Fruit fly (Drosophila melanogaster) whole organism, embryonic: ENCODE results near the gene AhcyL1.

Experiments used
- BEAF-32 ChIP-seq: fragments of 200-800 bp; sonication (Bioruptor generic); optimal IDR thresholded peaks from 3 replicates; lab custom pipeline; 2017; ENCODE audit warnings: missing biosample characterization, missing genetic modification characterization, mild to moderate bottlenecking, moderate library complexity, missing genetic modification reagents
- CG1024 ChIP-seq: fragments of 200-800 bp; sonication (Bioruptor generic); IDR thresholded peaks from 2 replicates; pipeline ENCODE4 v1.3.6; 2022; ENCODE audit warnings: missing biosample characterization, missing genetic modification characterization
- CG10462 ChIP-seq: fragments of 200-800 bp; sonication (Bioruptor generic); optimal IDR thresholded peaks from 2 replicates; lab custom pipeline; 2016; ENCODE audit warnings: missing biosample characterization, missing genetic modification characterization
- CG12299 ChIP-seq: fragments of 200-800 bp; sonication (Bioruptor generic); optimal IDR thresholded peaks from 2 replicates; lab custom pipeline; 2018; ENCODE audit warnings: missing biosample characterization, mild to moderate bottlenecking, missing genetic modification characterization
- CG13894 ChIP-seq: fragments of 200-800 bp; sonication (Bioruptor generic); optimal IDR thresholded peaks from 3 replicates; lab custom pipeline; 2018; ENCODE audit warnings: missing biosample characterization, mild to moderate bottlenecking, missing genetic modification characterization, moderate library complexity
- CG1529 ChIP-seq: fragments of 200-800 bp; sonication (Bioruptor generic); optimal IDR thresholded peaks from 3 replicates; lab custom pipeline; 2018; ENCODE audit warnings: missing biosample characterization, missing genetic modification characterization
- CG15601 ChIP-seq: fragments of 200-800 bp; sonication (Bioruptor generic); optimal IDR thresholded peaks from 3 replicates; lab custom pipeline; 2019; ENCODE audit warnings: missing biosample characterization, mild to moderate bottlenecking, missing genetic modification characterization, moderate library complexity
- CG15696 ChIP-seq: fragments of 200-800 bp; sonication (Bioruptor generic); optimal IDR thresholded peaks from 2 replicates; lab custom pipeline; 2019; ENCODE audit warnings: missing biosample characterization, mild to moderate bottlenecking, missing genetic modification characterization, moderate library complexity
- CG16815 ChIP-seq: fragments of 200-800 bp; sonication (Bioruptor generic); optimal IDR thresholded peaks from 3 replicates; lab custom pipeline; 2017; ENCODE audit warnings: missing biosample characterization, mild to moderate bottlenecking, missing genetic modification characterization
- CG16863 ChIP-seq: fragments of 200-800 bp; sonication (Bioruptor generic); optimal IDR thresholded peaks from 3 replicates; lab custom pipeline; 2016; ENCODE audit warnings: missing biosample characterization, missing genetic modification characterization
- CG17385 ChIP-seq: fragments of 200-800 bp; sonication (Bioruptor generic); optimal IDR thresholded peaks from 3 replicates; lab custom pipeline; 2018; ENCODE audit warnings: missing biosample characterization, mild to moderate bottlenecking, missing genetic modification characterization
- CG18599 ChIP-seq: fragments of 200-800 bp; sonication (Bioruptor generic); optimal IDR thresholded peaks from 3 replicates; lab custom pipeline; 2017; ENCODE audit warnings: missing biosample characterization, missing genetic modification characterization, mild to moderate bottlenecking, moderate library complexity, missing genetic modification reagents
- CG30020 ChIP-seq: fragments of 200-800 bp; optimal IDR thresholded peaks from 2 replicates; lab custom pipeline; 2019; ENCODE audit warnings: missing biosample characterization, mild to moderate bottlenecking, missing genetic modification characterization, moderate library complexity
- CG30403 ChIP-seq: fragments of 200-800 bp; sonication (Bioruptor generic); optimal IDR thresholded peaks from 3 replicates; lab custom pipeline; 2016; ENCODE audit warnings: missing biosample characterization, missing genetic modification characterization
- CG34224 ChIP-seq: fragments of 200-800 bp; sonication (Bioruptor generic); IDR thresholded peaks from 3 replicates; pipeline ENCODE4 v1.3.6; 2022; ENCODE audit warnings: missing biosample characterization, missing genetic modification characterization; ENCODE audit not compliant: partially characterized antibody
- CG4282 ChIP-seq: fragments of 200-800 bp; sonication (Bioruptor generic); optimal IDR thresholded peaks from 2 replicates; lab custom pipeline; 2016; ENCODE audit warnings: missing biosample characterization, missing genetic modification characterization
- CG7372 ChIP-seq: fragments of 200-800 bp; sonication (Bioruptor generic); IDR thresholded peaks from 2 replicates; pipeline ENCODE4 v1.3.6; 2022; ENCODE audit warnings: missing biosample characterization, missing genetic modification characterization
- CG9609 ChIP-seq: fragments of 200-800 bp; sonication (Bioruptor generic); optimal IDR thresholded peaks from 3 replicates; lab custom pipeline; 2016; ENCODE audit warnings: missing biosample characterization, missing genetic modification characterization
- CG9817 ChIP-seq: fragments of 200-800 bp; sonication (Bioruptor generic); optimal IDR thresholded peaks from 2 replicates; lab custom pipeline; 2018; ENCODE audit warnings: missing biosample characterization, mild to moderate bottlenecking, missing genetic modification characterization, moderate library complexity
- CG9876 ChIP-seq: fragments of 200-800 bp; sonication (Bioruptor generic); optimal IDR thresholded peaks from 2 replicates; lab custom pipeline; 2016; ENCODE audit warnings: missing biosample characterization, missing genetic modification characterization
- Camta ChIP-seq: fragments of 200-800 bp; sonication (Bioruptor generic); optimal IDR thresholded peaks from 2 replicates; lab custom pipeline; 2016; ENCODE audit warnings: missing biosample characterization, missing genetic modification characterization
- CoRest ChIP-seq: fragments of 200-800 bp; sonication (Bioruptor generic); optimal IDR thresholded peaks from 3 replicates; lab custom pipeline; 2018; ENCODE audit warnings: missing biosample characterization, mild to moderate bottlenecking, missing genetic modification characterization, moderate library complexity
- Deaf1 ChIP-seq: fragments of 200-800 bp; optimal IDR thresholded peaks from 3 replicates; lab custom pipeline; 2019; ENCODE audit warnings: missing biosample characterization, mild to moderate bottlenecking, missing genetic modification characterization, moderate library complexity
- Dp ChIP-seq: fragments of 200-800 bp; sonication (Bioruptor generic); optimal IDR thresholded peaks from 2 replicates; lab custom pipeline; 2018; ENCODE audit warnings: missing biosample characterization, mild to moderate bottlenecking, missing genetic modification characterization, moderate library complexity
- Fer2 ChIP-seq: fragments of 200-800 bp; sonication (Bioruptor generic); optimal IDR thresholded peaks from 2 replicates; lab custom pipeline; 2018; ENCODE audit warnings: missing biosample characterization, mild to moderate bottlenecking, missing genetic modification characterization, moderate library complexity
- HLH54F ChIP-seq: fragments of 200-800 bp; sonication (Bioruptor generic); optimal IDR thresholded peaks from 3 replicates; lab custom pipeline; 2016; ENCODE audit warnings: missing biosample characterization, missing genetic modification characterization
- Hmr ChIP-seq: fragments of 200-800 bp; sonication (Bioruptor generic); optimal IDR thresholded peaks from 3 replicates; lab custom pipeline; 2017; ENCODE audit warnings: mild to moderate bottlenecking, missing biosample characterization, missing genetic modification reagents, missing genetic modification characterization
- MBD-R2 ChIP-seq: fragments of 200-800 bp; sonication (Bioruptor generic); IDR thresholded peaks from 2 replicates; pipeline ENCODE4 v1.3.6; 2022; ENCODE audit warnings: missing biosample characterization, missing genetic modification characterization
- MTF-1 ChIP-seq: fragments of 200-800 bp; sonication (Bioruptor generic); optimal IDR thresholded peaks from 2 replicates; lab custom pipeline; 2018; ENCODE audit warnings: missing biosample characterization, mild to moderate bottlenecking, missing genetic modification characterization, borderline replicate concordance
- Med ChIP-seq: fragments of 200-800 bp; sonication (Bioruptor generic); peaks from one replicate; lab custom pipeline; 2016; ENCODE audit warnings: missing biosample characterization, missing genetic modification characterization, mild to moderate bottlenecking, inconsistent platforms, moderate library complexity
- Mes4 ChIP-seq: fragments of 200-800 bp; sonication (Bioruptor generic); optimal IDR thresholded peaks from 2 replicates; lab custom pipeline; 2016; ENCODE audit warnings: missing biosample characterization, missing genetic modification characterization
- Rfx ChIP-seq: fragments of 200-800 bp; sonication (Bioruptor generic); IDR thresholded peaks from 2 replicates; pipeline ENCODE4 v1.3.6; 2022; ENCODE audit warnings: missing biosample characterization, missing genetic modification characterization
- Usf ChIP-seq: fragments of 200-800 bp; sonication (Bioruptor generic); optimal IDR thresholded peaks from 2 replicates; lab custom pipeline; 2017; ENCODE audit warnings: missing genotype, missing biosample characterization, missing genetic modification characterization
- emc ChIP-seq: fragments of 200-800 bp; sonication (Bioruptor generic); optimal IDR thresholded peaks from 2 replicates; lab custom pipeline; 2016; ENCODE audit warnings: missing biosample characterization, missing genetic modification characterization
- h ChIP-seq: fragments of >200 bp; optimal IDR thresholded peaks from 2 replicates; lab custom pipeline; 2017
- lmd ChIP-seq: fragments of 200-800 bp; sonication (Bioruptor generic); IDR thresholded peaks from 2 replicates; pipeline ENCODE4 v1.3.6; 2022; ENCODE audit warnings: missing biosample characterization, missing genetic modification characterization
- luna ChIP-seq: fragments of 200-800 bp; sonication (Bioruptor generic); optimal IDR thresholded peaks from 2 replicates; lab custom pipeline; 2016; ENCODE audit warnings: missing biosample characterization, missing genetic modification characterization
- p53 ChIP-seq: fragments of 200-800 bp; sonication (Bioruptor generic); optimal IDR thresholded peaks from 2 replicates; lab custom pipeline; 2016; ENCODE audit warnings: missing biosample characterization, missing genetic modification characterization
- pfk ChIP-seq: fragments of 200-800 bp; sonication (Bioruptor generic); optimal IDR thresholded peaks from 2 replicates; lab custom pipeline; 2018; ENCODE audit warnings: missing biosample characterization, mild to moderate bottlenecking, missing genetic modification characterization, moderate library complexity
- pho ChIP-seq: fragments of 200-800 bp; sonication (Bioruptor generic); optimal IDR thresholded peaks from 2 replicates; lab custom pipeline; 2016; ENCODE audit warnings: missing biosample characterization, missing genetic modification characterization
- ranshi ChIP-seq: fragments of 200-800 bp; sonication (Bioruptor generic); IDR thresholded peaks from 2 replicates; pipeline ENCODE4 v1.3.6; 2022; ENCODE audit warnings: missing biosample characterization, missing genetic modification characterization
- rib ChIP-seq: fragments of 200-800 bp; sonication (Bioruptor generic); IDR thresholded peaks from 2 replicates; pipeline ENCODE4 v1.3.6; 2022; ENCODE audit warnings: missing biosample characterization, missing genetic modification characterization
- row ChIP-seq: fragments of 200-800 bp; sonication (Bioruptor generic); IDR thresholded peaks from 3 replicates; pipeline ENCODE4 v1.3.6; 2022; ENCODE audit warnings: missing biosample characterization, missing genetic modification characterization
- shn ChIP-seq: fragments of 200-800 bp; sonication (Bioruptor generic); optimal IDR thresholded peaks from 3 replicates; lab custom pipeline; 2016; ENCODE audit warnings: missing biosample characterization, missing genetic modification characterization
- sr ChIP-seq: fragments of 200-800 bp; sonication (Bioruptor generic); IDR thresholded peaks from 3 replicates; pipeline ENCODE4 v1.3.6; 2022; ENCODE audit warnings: missing biosample characterization, missing genetic modification characterization
- ssp ChIP-seq: fragments of 200-800 bp; sonication (Bioruptor generic); IDR thresholded peaks from 2 replicates; pipeline ENCODE4 v1.3.6; 2022; ENCODE audit warnings: missing biosample characterization, missing genetic modification characterization
- sug ChIP-seq: fragments of 200-800 bp; optimal IDR thresholded peaks from 2 replicates; lab custom pipeline; 2019; ENCODE audit warnings: missing biosample characterization, mild to moderate bottlenecking, missing genetic modification characterization, moderate library complexity
- tgo ChIP-seq: fragments of 200-800 bp; sonication (Bioruptor generic); IDR thresholded peaks from 3 replicates; pipeline ENCODE4 v1.3.6; 2022; ENCODE audit warnings: missing biosample characterization, missing genetic modification characterization
- ttk ChIP-seq: fragments of 200-800 bp; sonication (Bioruptor generic); IDR thresholded peaks from 2 replicates; pipeline ENCODE4 v2.1.2; 2022; ENCODE audit warnings: missing biosample characterization, missing genetic modification characterization
- usp ChIP-seq: fragments of >200 bp; optimal IDR thresholded peaks from 2 replicates; lab custom pipeline; 2017; ENCODE audit warnings: missing biosample characterization, missing genetic modification characterization
- wek ChIP-seq: fragments of 200-800 bp; sonication (Bioruptor generic); optimal IDR thresholded peaks from 3 replicates; lab custom pipeline; 2018; ENCODE audit warnings: missing biosample characterization, mild to moderate bottlenecking, missing genetic modification characterization, moderate library complexity
- wor ChIP-seq: fragments of 200-800 bp; sonication (Bioruptor generic); IDR thresholded peaks from 2 replicates; pipeline ENCODE4 v1.3.6; 2022; ENCODE audit warnings: missing biosample characterization, missing genetic modification characterization

The AhcyL1 gene

dm6 chr3L:2781991-2782677, 10.0 kb upstream of the AhcyL1 start, which contains the start of gene Pgant6 (continued):
- TF ChIP-seq wek (GFP tag; lab: Kevin White, UChicago), result no peak
- no peak for TF ChIP-seq Fer2 (tag; lab: Kevin White, UChicago)
- no peak for TF ChIP-seq p53 (GFP tag; lab: Kevin White, UChicago)
- TF ChIP-seq pho, result no peak
- no peak for TF ChIP-seq Mes4
- no peak for TF ChIP-seq CoRest (tag; lab: Kevin White, UChicago)
- TF ChIP-seq CG9609 (GFP tag; lab: Kevin White, UChicago), result no peak
- no peak for TF ChIP-seq wor (GFP tag; lab: Robert Waterston, UW)
- no peak for TF ChIP-seq Usf (GFP tag; lab: Kevin White, UChicago)
- peak; percentile 68 for TF ChIP-seq row
- no peak for TF ChIP-seq CG16815 (GFP tag; lab: Kevin White, UChicago)
- TF ChIP-seq CG34224 (GFP tag; lab: Robert Waterston, UW), result no peak
- TF ChIP-seq CG13894 (tag; lab: Kevin White, UChicago), result no peak
- TF ChIP-seq CG7372, result no peak
- no peak for TF ChIP-seq CG16863 (GFP tag; lab: Kevin White, UChicago)
- no peak for TF ChIP-seq ssp
- TF ChIP-seq sug (tag; lab: Kevin White, UChicago), result peak; percentile 32
- no peak for TF ChIP-seq CG9876 (GFP tag; lab: Kevin White, UChicago)
- no peak for TF ChIP-seq BEAF-32
- no peak for TF ChIP-seq h
- TF ChIP-seq HLH54F (GFP tag; lab: Kevin White, UChicago), result no peak
- no peak for TF ChIP-seq CG1529 (GFP tag; lab: Kevin White, UChicago)
- TF ChIP-seq MTF-1 (GFP tag; lab: Kevin White, UChicago), result no peak
- TF ChIP-seq sr (GFP tag; lab: Robert Waterston, UW), result no peak
- no peak for TF ChIP-seq rib
- TF ChIP-seq ttk (GFP tag; lab: Robert Waterston, UW), result no peak
- TF ChIP-seq usp (GFP tag; lab: Kevin White, UChicago), result no peak
- no peak for TF ChIP-seq Camta (GFP tag; lab: Kevin White, UChicago)
- TF ChIP-seq CG30403 (GFP tag; lab: Kevin White, UChicago), result no peak
- TF ChIP-seq CG30020 (tag; lab: Kevin White, UChicago), result no peak
- TF ChIP-seq Med (GFP tag; lab: Kevin White, UChicago), result peak; percentile 83
- TF ChIP-seq pfk (GFP tag; lab: Kevin White, UChicago), result no peak
- TF ChIP-seq Hmr (GFP tag; lab: Kevin White, UChicago), result no peak
- TF ChIP-seq emc (GFP tag; lab: Kevin White, UChicago), result no peak
- no peak for TF ChIP-seq shn (GFP tag; lab: Kevin White, UChicago)
- TF ChIP-seq luna (GFP tag; lab: Kevin White, UChicago), result no peak
- no peak for TF ChIP-seq Deaf1 (tag; lab: Kevin White, UChicago)
- no peak for TF ChIP-seq CG15601 (tag; lab: Kevin White, UChicago)
- no peak for TF ChIP-seq CG15696 (tag; lab: Kevin White, UChicago)
- no peak for TF ChIP-seq CG1024 (GFP tag; lab: Robert Waterston, UW)
- no peak for TF ChIP-seq CG4282
- peak; percentile 48; the same call in 1 of the 2 replicates for TF ChIP-seq Rfx
- TF ChIP-seq CG10462, result no peak
- peak; percentile 96 for TF ChIP-seq MBD-R2
- no peak for TF ChIP-seq ranshi (GFP tag; lab: Robert Waterston, UW)
- TF ChIP-seq CG12299 (tag; lab: Kevin White, UChicago), result no peak
- no peak; the same call in 1 of the 2 replicates for TF ChIP-seq lmd (GFP tag; lab: Robert Waterston, UW)
- no peak for TF ChIP-seq CG17385 (GFP tag; lab: Kevin White, UChicago)
- TF ChIP-seq CG9817 (tag; lab: Kevin White, UChicago), result peak; percentile 5
- peak; percentile 52 for TF ChIP-seq Dp
- no peak for TF ChIP-seq CG18599 (GFP tag; lab: Kevin White, UChicago)
- no peak for TF ChIP-seq tgo (GFP tag; lab: Robert Waterston, UW)
